Worm (Caenorhabditis elegans): Measurements from ENCODE around the gene nhr-78.

Gene nhr-78

DNA sequence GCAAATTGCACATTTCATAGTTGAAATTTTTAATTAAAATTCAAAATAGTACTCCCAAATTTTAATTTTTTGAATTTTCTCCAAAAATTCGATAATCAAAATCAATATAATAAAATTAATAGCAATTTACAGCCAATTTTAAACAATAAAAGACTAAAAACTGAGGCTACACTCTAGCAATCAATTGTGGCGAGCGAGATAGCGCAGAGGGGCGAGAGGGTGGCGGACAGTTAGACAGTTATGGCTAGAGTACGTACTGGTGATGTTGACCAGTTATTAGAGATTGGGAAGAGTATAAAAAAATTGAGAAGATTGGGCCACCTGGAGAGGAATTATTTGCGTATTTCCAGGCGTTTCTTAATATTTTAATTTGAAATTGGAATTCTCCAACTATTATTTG lies at the start of gene nhr-78:
TSS of gene nhr-78 (minus strand) at position 182 of the 400 bp plus-strand sequence.
- TF ChIP-seq ztf-23 (GFP tag; IDR thresholded peaks at IDR 0.05) (no peak), ztf-29 (GFP tag; IDR thresholded peaks at IDR 0.05) (no peak), tab-1 (GFP tag; IDR thresholded peaks at IDR 0.05) (no peak), klf-2 (GFP tag; conservative IDR thresholded peaks at IDR 0.05) (no peak), ref-1 (GFP tag; conservative IDR thresholded peaks at IDR 0.05) (no peak)

DNA sequence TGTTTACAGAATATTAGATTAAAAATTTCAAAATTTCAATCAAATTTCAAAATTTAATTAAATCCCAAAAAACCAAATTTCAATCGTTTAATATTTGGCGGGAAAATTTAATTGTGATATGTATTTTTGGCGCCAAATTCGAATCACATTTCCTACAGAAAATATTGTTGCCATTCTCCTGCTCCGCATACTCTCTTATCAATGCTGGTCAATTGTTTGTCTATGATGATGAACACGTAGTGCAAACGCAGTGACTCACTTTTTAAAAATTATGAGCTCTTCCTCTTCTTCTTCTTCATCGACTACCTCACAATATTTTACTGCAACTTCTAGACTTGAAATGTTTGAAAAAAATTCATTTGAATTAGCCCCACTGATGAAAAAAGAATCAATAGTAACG lies 48.8 kb upstream of the nhr-78 start, which contains the start of gene trpl-2:
TSS of gene trpl-2 (plus strand) at position 210 of the 400 bp plus-strand sequence.
- TF ChIP-seq ztf-23 (GFP tag; IDR thresholded peaks at IDR 0.05) = no peak
- no peak for TF ChIP-seq ref-1 (GFP tag; conservative IDR thresholded peaks at IDR 0.05)
- no peak for TF ChIP-seq tab-1 (GFP tag; IDR thresholded peaks at IDR 0.05)
- no peak for TF ChIP-seq flt-1 (GFP tag; IDR thresholded peaks at IDR 0.05)
- no peak for TF ChIP-seq cog-1 (tag; optimal IDR thresholded peaks at IDR 0.05)
- no peak for TF ChIP-seq med-1 (GFP tag; optimal IDR thresholded peaks at IDR 0.05; ENCODE audit: insufficient read depth)
- no peak for TF ChIP-seq klf-2 (GFP tag; conservative IDR thresholded peaks at IDR 0.05)
- TF ChIP-seq ztf-29 (GFP tag; IDR thresholded peaks at IDR 0.05) = no peak
- TF ChIP-seq T22C8.4 (GFP tag; IDR thresholded peaks at IDR 0.05) = no peak

DNA sequence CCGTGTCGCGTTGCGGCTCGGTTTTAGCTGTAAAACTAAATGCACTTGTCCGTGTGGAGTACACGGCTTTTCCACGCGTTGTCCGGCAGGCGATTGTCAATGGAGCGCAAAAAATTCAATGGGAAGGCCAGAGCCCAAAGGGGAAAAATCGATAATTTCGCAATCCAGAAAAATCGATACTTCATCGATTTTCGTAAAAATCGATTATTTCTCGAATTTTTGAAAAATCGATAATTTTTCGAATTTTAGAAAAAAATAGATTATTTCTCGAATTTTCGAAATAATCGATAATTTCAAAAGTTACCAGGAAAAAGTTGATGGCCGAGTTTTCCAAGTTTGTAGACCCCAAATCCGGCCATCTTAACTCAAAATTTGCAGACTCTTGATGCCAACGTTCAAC lies 41.8 kb upstream of the nhr-78 start:
- TF ChIP-seq ztf-23 (GFP tag; IDR thresholded peaks at IDR 0.05) (no peak), T22C8.4 (GFP tag; IDR thresholded peaks at IDR 0.05) (peak; percentile 93)

DNA sequence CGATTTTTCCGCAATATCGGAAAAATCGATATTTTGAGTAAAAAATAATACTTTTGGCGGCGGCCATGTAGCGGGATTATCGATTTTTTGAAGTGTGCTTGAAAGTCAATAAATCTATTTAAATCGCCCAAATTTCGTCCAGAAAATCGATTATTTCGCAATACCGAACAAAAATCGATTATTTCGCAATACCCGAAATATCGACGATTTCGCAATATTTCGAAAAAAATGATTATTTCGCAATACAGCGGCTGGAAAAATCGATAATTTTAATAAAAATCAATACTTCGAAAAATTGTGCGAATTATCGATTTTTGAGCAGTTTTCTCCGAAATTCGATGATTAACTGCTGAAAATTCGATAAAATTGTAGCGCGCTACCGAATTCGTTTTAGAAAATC lies 40.4 kb upstream of the nhr-78 start:
- no peak for TF ChIP-seq ztf-29 (GFP tag; IDR thresholded peaks at IDR 0.05)
- TF ChIP-seq med-1 (GFP tag; optimal IDR thresholded peaks at IDR 0.05; ENCODE audit: insufficient read depth) = no peak
- no peak; the same call in 1 of the 2 replicates for TF ChIP-seq T22C8.4 (GFP tag; IDR thresholded peaks at IDR 0.05)
- no peak for TF ChIP-seq tab-1 (GFP tag; IDR thresholded peaks at IDR 0.05)
- no peak for TF ChIP-seq ref-1 (GFP tag; conservative IDR thresholded peaks at IDR 0.05)
- TF ChIP-seq flt-1 (GFP tag; IDR thresholded peaks at IDR 0.05) = no peak
- no peak for TF ChIP-seq klf-2 (GFP tag; conservative IDR thresholded peaks at IDR 0.05)
- TF ChIP-seq ztf-23 (GFP tag; IDR thresholded peaks at IDR 0.05) = no peak
- no peak for TF ChIP-seq cog-1 (tag; optimal IDR thresholded peaks at IDR 0.05)

DNA sequence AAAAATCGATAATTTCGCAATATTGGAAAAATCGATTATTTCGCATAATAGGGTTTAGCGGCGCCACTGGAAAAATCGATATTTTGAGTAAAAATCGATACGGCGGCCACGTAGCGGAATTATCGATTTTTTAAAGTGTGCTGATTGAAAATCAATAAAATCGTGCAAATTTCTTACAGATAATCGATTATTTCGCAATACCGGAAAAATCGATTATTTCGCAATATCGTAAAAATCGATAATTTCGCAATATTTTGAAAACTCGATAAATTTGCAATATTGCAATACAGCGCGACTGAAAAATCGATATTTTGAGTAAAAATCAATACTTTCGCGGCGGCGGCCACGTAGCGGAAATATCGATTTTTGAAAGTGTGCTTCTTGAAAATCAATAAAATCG lies 40.0 kb upstream of the nhr-78 start:
- peak; percentile 79 for TF ChIP-seq T22C8.4 (GFP tag; IDR thresholded peaks at IDR 0.05)
- TF ChIP-seq cog-1 (tag; optimal IDR thresholded peaks at IDR 0.05) = no peak

DNA sequence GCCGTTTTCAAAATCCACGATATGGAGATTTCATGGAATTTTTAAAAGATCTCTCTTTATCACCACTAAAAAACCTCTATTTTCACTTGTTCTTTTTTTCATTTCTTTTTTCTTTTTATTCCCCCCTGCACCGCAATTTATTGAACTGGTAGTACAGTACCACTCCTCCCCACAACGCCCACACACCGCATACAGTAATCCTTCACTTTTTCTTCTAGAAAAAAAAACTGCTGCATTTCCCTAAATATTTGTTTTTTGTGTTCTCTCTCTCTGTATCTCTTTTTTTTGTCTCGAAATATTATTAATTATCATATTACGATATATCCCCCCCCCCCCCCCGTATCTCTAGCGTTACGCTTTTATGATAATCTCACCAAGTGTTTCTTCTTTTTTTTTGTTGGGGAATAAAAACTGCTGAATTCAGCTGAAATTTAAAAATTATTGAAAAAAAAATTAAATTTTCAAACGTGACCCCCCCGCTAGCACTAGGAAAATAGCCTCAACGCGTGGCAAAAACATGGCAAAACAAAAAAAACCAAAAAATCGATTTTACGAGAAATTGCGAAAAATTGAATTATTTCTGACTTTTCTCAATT lies 39.2 kb upstream of the nhr-78 start, which contains the start of gene Y24D9B.1:
TSS of gene Y24D9B.1 (plus strand) at position 546 of the 596 bp plus-strand sequence.
- no peak for TF ChIP-seq ref-1 (GFP tag; conservative IDR thresholded peaks at IDR 0.05)
- TF ChIP-seq ztf-23 (GFP tag; IDR thresholded peaks at IDR 0.05) = no peak
- no peak for TF ChIP-seq T22C8.4 (GFP tag; IDR thresholded peaks at IDR 0.05)
- TF ChIP-seq cog-1 (tag; optimal IDR thresholded peaks at IDR 0.05) = no peak
- TF ChIP-seq tab-1 (GFP tag; IDR thresholded peaks at IDR 0.05) = no peak
- TF ChIP-seq ztf-29 (GFP tag; IDR thresholded peaks at IDR 0.05) = no peak
- no peak for TF ChIP-seq med-1 (GFP tag; optimal IDR thresholded peaks at IDR 0.05; ENCODE audit: insufficient read depth)

DNA sequence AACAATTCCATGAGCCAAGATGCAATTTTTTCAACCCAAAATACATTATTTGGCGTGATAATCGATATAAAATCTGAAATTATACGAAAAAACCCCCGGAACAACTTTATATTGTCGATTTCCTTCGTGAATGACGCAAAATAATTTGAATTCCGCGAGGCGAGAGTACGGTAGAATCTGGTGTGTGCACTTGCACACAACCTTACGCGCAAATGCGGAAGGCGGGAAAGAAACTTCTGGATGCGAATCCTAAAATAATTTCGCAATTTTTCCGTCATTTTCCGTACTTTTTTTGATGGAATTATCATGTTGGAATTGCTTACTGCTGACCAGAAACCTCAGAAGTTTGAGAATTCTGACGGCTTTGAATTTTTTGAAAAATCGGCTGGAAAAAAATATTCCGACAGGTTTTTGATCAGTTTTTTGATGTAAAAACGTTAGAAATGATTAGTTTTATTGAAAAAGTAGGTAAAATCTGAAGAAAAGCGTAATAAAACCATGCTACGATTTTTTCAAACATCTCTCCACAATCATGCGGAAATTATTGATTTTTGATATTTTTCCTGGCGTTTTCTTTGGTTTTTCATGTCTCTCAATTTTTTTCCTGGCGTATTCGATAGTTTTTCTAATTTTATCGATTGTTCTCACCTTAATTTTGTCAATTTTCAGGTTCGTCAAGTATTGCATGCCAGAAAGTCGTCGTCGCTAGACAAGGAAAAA lies 29.7 kb upstream of the nhr-78 start, which contains the start of gene set-9:
TSS of gene set-9 (plus strand) at position 670 of the 720 bp plus-strand sequence.
- no peak for TF ChIP-seq ref-1 (GFP tag; conservative IDR thresholded peaks at IDR 0.05)
- TF ChIP-seq tab-1 (GFP tag; IDR thresholded peaks at IDR 0.05) = no peak

DNA sequence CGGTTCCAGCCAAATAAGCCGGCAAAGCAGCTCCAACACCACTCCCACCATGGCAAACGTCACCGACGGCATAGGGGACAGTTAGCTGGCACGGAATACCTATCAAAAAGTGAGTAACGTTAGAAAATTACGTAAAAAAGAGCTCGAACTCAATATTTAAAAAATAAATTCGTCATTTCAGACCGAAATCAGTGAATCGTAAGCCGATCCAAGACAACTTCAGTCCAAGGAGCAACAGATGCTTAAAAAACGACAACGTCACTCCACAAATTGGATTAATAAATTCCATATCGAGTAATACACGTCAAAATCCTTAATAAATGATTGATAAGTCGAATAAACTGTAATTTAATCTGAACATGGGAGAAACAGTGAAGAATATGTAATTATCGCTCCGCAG lies 28.6 kb upstream of the nhr-78 start:
- no peak for TF ChIP-seq cog-1 (tag; optimal IDR thresholded peaks at IDR 0.05)
- no peak for TF ChIP-seq ztf-23 (GFP tag; IDR thresholded peaks at IDR 0.05)
- no peak for TF ChIP-seq ref-1 (GFP tag; conservative IDR thresholded peaks at IDR 0.05)
- no peak for TF ChIP-seq med-1 (GFP tag; optimal IDR thresholded peaks at IDR 0.05; ENCODE audit: insufficient read depth)
- TF ChIP-seq T22C8.4 (GFP tag; IDR thresholded peaks at IDR 0.05) = no peak
- TF ChIP-seq ztf-29 (GFP tag; IDR thresholded peaks at IDR 0.05) = no peak
- no peak for TF ChIP-seq flt-1 (GFP tag; IDR thresholded peaks at IDR 0.05)
- no peak for TF ChIP-seq klf-2 (GFP tag; conservative IDR thresholded peaks at IDR 0.05)
- no peak for TF ChIP-seq tab-1 (GFP tag; IDR thresholded peaks at IDR 0.05)

DNA sequence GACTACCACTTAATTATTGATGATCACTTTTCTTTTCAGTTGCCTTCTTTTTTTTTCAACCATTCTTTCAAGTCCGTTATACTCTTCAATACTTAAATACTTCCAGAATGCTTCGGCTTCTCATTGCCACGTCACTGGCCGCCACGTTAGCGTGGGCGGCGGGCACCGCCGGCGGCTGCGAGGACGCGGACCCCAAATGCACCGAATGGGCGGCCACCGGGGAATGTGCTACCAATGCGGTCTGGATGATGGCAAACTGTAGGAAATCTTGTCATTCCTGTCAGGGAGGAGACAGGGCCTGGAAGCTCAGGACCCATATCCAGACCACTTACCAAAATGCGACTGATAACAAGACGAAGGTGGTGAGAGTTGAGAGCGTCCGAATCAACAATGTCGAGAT lies 23.5 kb upstream of the nhr-78 start, which contains the start of gene lgc-22:
TSS of gene lgc-22 (plus strand) at position 105 of the 400 bp plus-strand sequence.
- TF ChIP-seq tab-1 (GFP tag; IDR thresholded peaks at IDR 0.05) (peak; percentile 41; the same call in 1 of the 2 replicates), ztf-29 (GFP tag; IDR thresholded peaks at IDR 0.05) (no peak)

DNA sequence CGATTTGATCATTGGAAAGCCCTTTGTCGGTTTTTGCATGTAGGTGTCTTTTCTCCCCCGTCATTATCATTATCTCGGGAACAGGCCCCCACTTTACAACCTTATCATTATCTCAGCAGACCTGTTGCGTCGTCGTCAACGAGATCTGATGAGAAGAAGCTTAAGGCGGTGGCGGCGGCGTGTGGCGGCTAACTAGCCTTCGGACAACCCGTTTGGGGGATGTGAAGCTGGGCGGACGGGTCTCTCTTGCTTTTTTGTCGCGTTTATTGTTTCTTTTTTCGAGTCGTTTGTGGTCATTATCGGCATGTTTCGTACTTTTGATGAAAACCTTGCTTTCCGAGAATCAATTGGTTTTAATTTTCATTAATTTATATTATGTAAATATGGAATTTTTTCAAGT lies 22.3 kb upstream of the nhr-78 start:
- TF ChIP-seq tab-1 (GFP tag; IDR thresholded peaks at IDR 0.05) (no peak), T22C8.4 (GFP tag; IDR thresholded peaks at IDR 0.05) (no peak), ref-1 (GFP tag; conservative IDR thresholded peaks at IDR 0.05) (no peak), ztf-29 (GFP tag; IDR thresholded peaks at IDR 0.05) (no peak), flt-1 (GFP tag; IDR thresholded peaks at IDR 0.05) (no peak), klf-2 (GFP tag; conservative IDR thresholded peaks at IDR 0.05) (no peak)

DNA sequence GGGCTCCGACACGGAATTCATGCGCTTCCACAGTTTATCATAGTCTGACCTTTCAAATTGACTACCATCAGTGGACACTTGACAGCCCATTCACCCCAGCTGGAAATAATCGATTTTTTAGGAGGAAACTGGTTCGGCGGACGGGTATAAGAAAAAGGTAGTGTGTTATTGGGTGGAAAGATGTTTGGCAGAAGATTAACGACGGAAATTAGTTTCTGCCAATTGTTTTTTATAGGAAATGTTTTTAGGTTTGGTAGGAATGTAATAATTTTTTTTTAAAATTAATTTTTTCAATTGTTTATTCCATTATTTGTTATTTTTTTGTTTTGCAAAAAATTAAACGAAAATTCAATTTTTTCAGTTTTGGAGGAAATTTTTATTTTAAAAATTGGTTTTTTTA lies 21.3 kb upstream of the nhr-78 start, which contains the start of gene F15E6.9:
TSS of gene F15E6.9 (minus strand) at position 101 of the 400 bp plus-strand sequence.
- TF ChIP-seq ref-1 (GFP tag; conservative IDR thresholded peaks at IDR 0.05) (no peak), cog-1 (tag; optimal IDR thresholded peaks at IDR 0.05) (no peak), flt-1 (GFP tag; IDR thresholded peaks at IDR 0.05) (no peak), med-1 (GFP tag; optimal IDR thresholded peaks at IDR 0.05; ENCODE audit: insufficient read depth) (no peak), ztf-23 (GFP tag; IDR thresholded peaks at IDR 0.05) (no peak), T22C8.4 (GFP tag; IDR thresholded peaks at IDR 0.05) (no peak), ztf-29 (GFP tag; IDR thresholded peaks at IDR 0.05) (no peak), tab-1 (GFP tag; IDR thresholded peaks at IDR 0.05) (no peak), klf-2 (GFP tag; conservative IDR thresholded peaks at IDR 0.05) (no peak)

Measured in whole organism, midembryonic.